Worm (Caenorhabditis elegans) whole organism, young adult: Measurements from ENCODE around the gene F55G7.3.

Experiments
- B0261.1 ChIP-seq: sonication (generic microtip); optimal IDR thresholded peaks from 2 replicates; lab custom pipeline; 2016; ENCODE audit warnings: mild to moderate bottlenecking, missing genetic modification characterization, moderate library complexity, missing compliant biosample characterization
- C06A6.2 ChIP-seq: fragments of 200-800 bp; sonication (Bioruptor generic); conservative IDR thresholded peaks from 2 replicates; pipeline ENCODE4 v1.3.6; 2022; ENCODE audit warnings: missing genetic modification characterization, missing compliant biosample characterization
- D2030.7 ChIP-seq: fragments of 200-800 bp; sonication (Bioruptor generic); IDR thresholded peaks from 2 replicates; pipeline ENCODE4 v1.3.6; 2022; ENCODE audit warnings: missing genetic modification reagents, missing genetic modification characterization, missing compliant biosample characterization
- F22D6.2 ChIP-seq: sonication (generic microtip); optimal IDR thresholded peaks from 2 replicates; lab custom pipeline; 2016; ENCODE audit warnings: mild to moderate bottlenecking, missing genetic modification characterization, missing compliant biosample characterization
- F23B12.7 ChIP-seq: sonication (generic microtip); optimal IDR thresholded peaks from 2 replicates; lab custom pipeline; 2017; ENCODE audit warnings: missing genetic modification characterization, mild to moderate bottlenecking, missing compliant biosample characterization, antibody characterized with exemption, moderate library complexity; ENCODE audit not compliant: insufficient read depth
- F57C9.4 ChIP-seq: sonication (generic microtip); optimal IDR thresholded peaks from 2 replicates; lab custom pipeline; 2017; ENCODE audit warnings: mild to moderate bottlenecking, missing genetic modification characterization, missing compliant biosample characterization
- K11D2.4 ChIP-seq: fragments of 200-800 bp; sonication (Bioruptor generic); IDR thresholded peaks from 2 replicates; pipeline ENCODE4 v1.3.6; 2022; ENCODE audit warnings: missing genetic modification reagents, missing genetic modification characterization, missing compliant biosample characterization
- K12H6.12 ChIP-seq: fragments of 200-800 bp; sonication (Bioruptor generic); optimal IDR thresholded peaks from 2 replicates; lab custom pipeline; 2018; ENCODE audit warnings: mild to moderate bottlenecking, missing genetic modification characterization, missing compliant biosample characterization
- T26A5.8 ChIP-seq: sonication (generic microtip); optimal IDR thresholded peaks from 2 replicates; lab custom pipeline; 2016; ENCODE audit warnings: missing genetic modification characterization, missing compliant biosample characterization
- Y53G8AR.9 ChIP-seq: fragments of 200-800 bp; sonication (Bioruptor generic); conservative IDR thresholded peaks from 2 replicates; pipeline ENCODE4 v1.3.6; 2022; ENCODE audit warnings: missing genetic modification reagents, missing genetic modification characterization, missing compliant biosample characterization
- ZK185.1 ChIP-seq: sonication (generic microtip); optimal IDR thresholded peaks from 2 replicates; lab custom pipeline; 2016; ENCODE audit warnings: mild to moderate bottlenecking, missing genetic modification characterization, missing compliant biosample characterization; ENCODE audit not compliant: poor library complexity, severe bottlenecking
- aptf-2 ChIP-seq: fragments of 200-800 bp; sonication (Bioruptor generic); conservative IDR thresholded peaks from 2 replicates; pipeline ENCODE4 v1.3.6; 2022; ENCODE audit warnings: missing genetic modification reagents, missing genetic modification characterization, missing compliant biosample characterization
- attf-5 ChIP-seq: fragments of 200-800 bp; sonication (Bioruptor generic); optimal IDR thresholded peaks from 2 replicates; lab custom pipeline; 2018; ENCODE audit warnings: mild to moderate bottlenecking, missing genetic modification characterization, missing compliant biosample characterization
- bed-2 ChIP-seq: fragments of 200-800 bp; sonication (Bioruptor generic); IDR thresholded peaks from 2 replicates; pipeline ENCODE4 v1.3.6; 2022; ENCODE audit warnings: missing genetic modification reagents, missing genetic modification characterization, missing compliant biosample characterization
- cebp-1 ChIP-seq, 2 experiments: fragments of 200-800 bp in 1 of 2; sonication (Bioruptor generic) in 1 of 2; sonication (generic microtip) in 1 of 2; IDR thresholded peaks in 1 of 2; optimal IDR thresholded peaks in 1 of 2; 2 replicates each; pipeline versions ENCODE4 v1.3.6 to Lab custom; 2017 to 2022; ENCODE audit warnings: missing compliant biosample characterization in 2 of 2, missing genetic modification characterization in 2 of 2, mild to moderate bottlenecking in 1 of 2, missing genetic modification reagents in 1 of 2, moderate library complexity in 1 of 2
- ceh-100 ChIP-seq: fragments of 200-800 bp; sonication (Bioruptor generic); IDR thresholded peaks from 2 replicates; pipeline ENCODE4 v1.3.6; 2022; ENCODE audit warnings: missing genetic modification reagents, missing genetic modification characterization, missing compliant biosample characterization
- ceh-27 ChIP-seq: fragments of 200-800 bp; sonication (Bioruptor generic); optimal IDR thresholded peaks from 2 replicates; lab custom pipeline; 2018; ENCODE audit warnings: mild to moderate bottlenecking, missing genetic modification characterization, moderate library complexity, missing compliant biosample characterization
- dpl-1 ChIP-seq: fragments of 150-350 bp; optimal IDR thresholded peaks from 2 replicates; lab custom pipeline; 2014; ENCODE audit warnings: missing biosample characterization, missing genetic modification reagents, missing genetic modification characterization
- egl-18 ChIP-seq: fragments of 200-800 bp; sonication (Bioruptor generic); IDR thresholded peaks from 2 replicates; pipeline ENCODE4 v1.3.6; 2022; ENCODE audit warnings: missing genetic modification reagents, missing genetic modification characterization, missing compliant biosample characterization
- egl-44 ChIP-seq: fragments of 200-800 bp; sonication (Bioruptor generic); IDR thresholded peaks from 2 replicates; pipeline ENCODE4 v1.3.6; 2022; ENCODE audit warnings: missing genetic modification reagents, missing genetic modification characterization, missing compliant biosample characterization
- egrh-3 ChIP-seq: fragments of 200-800 bp; sonication (Bioruptor generic); IDR thresholded peaks from 2 replicates; pipeline ENCODE4 v1.3.6; 2022; ENCODE audit warnings: missing genetic modification reagents, missing genetic modification characterization, missing compliant biosample characterization
- ets-4 ChIP-seq: fragments of 200-800 bp; sonication (Bioruptor generic); optimal IDR thresholded peaks from 2 replicates; lab custom pipeline; 2018; ENCODE audit warnings: mild to moderate bottlenecking, missing genetic modification characterization, missing compliant biosample characterization
- fkh-3 ChIP-seq: sonication (generic microtip); optimal IDR thresholded peaks from 2 replicates; lab custom pipeline; 2016; ENCODE audit warnings: mild to moderate bottlenecking, missing genetic modification characterization, missing compliant biosample characterization
- hmg-1.2 ChIP-seq: fragments of 200-800 bp; sonication (Bioruptor generic); IDR thresholded peaks from 2 replicates; pipeline ENCODE4 v1.3.6; 2022; ENCODE audit warnings: missing genetic modification reagents, missing genetic modification characterization, missing compliant biosample characterization
- hmg-20 ChIP-seq: fragments of 200-800 bp; sonication (Bioruptor generic); IDR thresholded peaks from 2 replicates; pipeline ENCODE4 v1.3.6; 2022; ENCODE audit warnings: missing genetic modification reagents, missing genetic modification characterization, missing compliant biosample characterization
- hrde-1 ChIP-seq: sonication (generic microtip); optimal IDR thresholded peaks from 2 replicates; lab custom pipeline; 2016; ENCODE audit warnings: missing genetic modification characterization, mild to moderate bottlenecking, missing compliant biosample characterization, moderate library complexity, missing genotype, missing genetic modification reagents, borderline replicate concordance
- hsf-1 ChIP-seq: fragments of 200-800 bp; sonication (Bioruptor generic); IDR thresholded peaks from 2 replicates; pipeline ENCODE4 v1.3.6; 2022; ENCODE audit warnings: missing genetic modification reagents, missing genetic modification characterization, missing compliant biosample characterization
- let-607 ChIP-seq, 2 experiments: fragments of 200-800 bp in 1 of 2; sonication (Bioruptor generic) in 1 of 2; sonication (generic microtip) in 1 of 2; optimal IDR thresholded peaks; 2 replicates each; lab custom pipeline; 2016 to 2018; ENCODE audit warnings: mild to moderate bottlenecking in 2 of 2, missing compliant biosample characterization in 2 of 2, missing genetic modification characterization in 2 of 2, moderate library complexity in 2 of 2, missing genotype in 1 of 2
- madf-10 ChIP-seq: sonication (generic microtip); optimal IDR thresholded peaks from 2 replicates; lab custom pipeline; 2016; ENCODE audit warnings: mild to moderate bottlenecking, missing genetic modification characterization, missing compliant biosample characterization
- madf-6 ChIP-seq: fragments of 200-800 bp; sonication (Bioruptor generic); IDR thresholded peaks from 2 replicates; pipeline ENCODE4 v1.3.6; 2022; ENCODE audit warnings: missing genetic modification reagents, missing genetic modification characterization, missing compliant biosample characterization
- nfyb-1 ChIP-seq: fragments of 200-800 bp; sonication (Bioruptor generic); IDR thresholded peaks from 2 replicates; pipeline ENCODE4 v1.3.6; 2022; ENCODE audit warnings: missing genetic modification reagents, missing genetic modification characterization, missing compliant biosample characterization
- nhr-80 ChIP-seq: sonication (generic microtip); optimal IDR thresholded peaks from 2 replicates; lab custom pipeline; 2016; ENCODE audit warnings: missing genetic modification characterization, missing compliant biosample characterization
- nhr-90 ChIP-seq: sonication (generic microtip); optimal IDR thresholded peaks from 2 replicates; lab custom pipeline; 2016; ENCODE audit warnings: missing genotype, mild to moderate bottlenecking, missing genetic modification characterization, missing compliant biosample characterization
- pbrm-1 ChIP-seq: fragments of 200-800 bp; sonication (Bioruptor generic); IDR thresholded peaks from 2 replicates; pipeline ENCODE4 v1.3.6; 2022; ENCODE audit warnings: missing genetic modification reagents, missing genetic modification characterization, missing compliant biosample characterization
- rpc-1 ChIP-seq, 2 experiments: fragments of 150-350 bp in 1 of 2; sonication (generic microtip) in 1 of 2; optimal IDR thresholded peaks; 2 replicates each; lab custom pipeline; 2014 to 2018; ENCODE audit warnings: missing biosample characterization in 1 of 2, missing genetic modification characterization in 1 of 2, missing genetic modification reagents in 1 of 2, missing genotype in 1 of 2
- sea-2 ChIP-seq: fragments of 200-800 bp; sonication (Bioruptor generic); IDR thresholded peaks from 2 replicates; pipeline ENCODE4 v1.3.6; 2022; ENCODE audit warnings: missing genetic modification characterization, missing compliant biosample characterization
- snpc-1.1 ChIP-seq: sonication (generic microtip); optimal IDR thresholded peaks from 2 replicates; lab custom pipeline; 2017; ENCODE audit warnings: missing genetic modification characterization, mild to moderate bottlenecking, missing compliant biosample characterization, antibody characterized with exemption, moderate library complexity, missing genotype, missing genetic modification reagents; ENCODE audit not compliant: insufficient read depth
- snpc-3.4 ChIP-seq: sonication (generic microtip); optimal IDR thresholded peaks from 2 replicates; lab custom pipeline; 2017; ENCODE audit warnings: missing genetic modification characterization, mild to moderate bottlenecking, missing compliant biosample characterization, antibody characterized with exemption, moderate library complexity, missing genotype, missing genetic modification reagents
- snpc-4 ChIP-seq, 5 experiments: fragments of 150-350 bp in 1 of 5; sonication (generic microtip) in 4 of 5; optimal IDR thresholded peaks; 2 replicates each; lab custom pipeline; 2014 to 2018; ENCODE audit warnings: missing genetic modification characterization in 5 of 5, missing biosample characterization in 3 of 5, antibody characterized with exemption in 2 of 5, mild to moderate bottlenecking in 2 of 5, missing compliant biosample characterization in 2 of 5, missing genotype in 2 of 5, moderate library complexity in 2 of 5, missing genetic modification reagents in 1 of 5
- somi-1 ChIP-seq: fragments of 200-800 bp; sonication (Bioruptor generic); optimal IDR thresholded peaks from 2 replicates; lab custom pipeline; 2018; ENCODE audit warnings: mild to moderate bottlenecking, missing genetic modification characterization, missing compliant biosample characterization
- tlf-1 ChIP-seq: fragments of 200-800 bp; sonication (Bioruptor generic); optimal IDR thresholded peaks from 2 replicates; lab custom pipeline; 2018; ENCODE audit warnings: mild to moderate bottlenecking, missing genetic modification characterization, missing compliant biosample characterization
- unc-130 ChIP-seq: sonication (generic microtip); optimal IDR thresholded peaks from 2 replicates; lab custom pipeline; 2016; ENCODE audit warnings: missing genetic modification reagents, missing genetic modification characterization, missing compliant biosample characterization
- ztf-22 ChIP-seq: fragments of 200-800 bp; sonication (Bioruptor generic); optimal IDR thresholded peaks from 2 replicates; lab custom pipeline; 2018; ENCODE audit warnings: mild to moderate bottlenecking, missing genetic modification characterization, moderate library complexity, missing compliant biosample characterization
- ztf-25 ChIP-seq: fragments of 200-800 bp; sonication (Bioruptor generic); IDR thresholded peaks from 2 replicates; pipeline ENCODE4 v1.3.6; 2022; ENCODE audit warnings: missing genetic modification reagents, missing genetic modification characterization, missing compliant biosample characterization
- ztf-28 ChIP-seq: fragments of 200-800 bp; sonication (Bioruptor generic); IDR thresholded peaks from 2 replicates; pipeline ENCODE4 v1.3.6; 2022; ENCODE audit warnings: missing genetic modification reagents, missing genetic modification characterization, missing compliant biosample characterization

Gene F55G7.3

ce11 chrX:11934933-11935332, 6.9 kb downstream of the F55G7.3 start (continued):
- TF ChIP-seq madf-10 (tag; lab: Kevin White, UChicago) (peak; percentile 77), ztf-25 (peak; percentile 84; the same call in 1 of the 2 replicates), madf-6 (GFP tag; lab: Robert Waterston, UW) (peak; percentile 61), snpc-1.1 (tag; lab: Kevin White, UChicago) (peak; percentile 53), D2030.7 (GFP tag; lab: Robert Waterston, UW) (peak; percentile 83), F23B12.7 (peak; percentile 45), cebp-1 (GFP tag; IDR thresholded peaks at IDR 0.05; lab: Robert Waterston, UW) (0 out of 2 replicates have a peak, but pooled peaks have one; percentile 25), cebp-1 (tag; optimal IDR thresholded peaks at IDR 0.05; lab: Kevin White, UChicago) (peak; percentile 73), bed-2 (GFP tag; lab: Robert Waterston, UW) (no peak), unc-130 (GFP tag; lab: Kevin White, UChicago) (peak; percentile 32), ceh-27 (peak; percentile 69), dpl-1 (no peak), rpc-1 (optimal IDR thresholded peaks at IDR 0.05; lab: Kevin White, UChicago) (peak; percentile 82), rpc-1 (tag; optimal IDR thresholded peaks at IDR 0.05; lab: Kevin White, UChicago) (peak; percentile 86), K12H6.12 (tag; lab: Kevin White, UChicago) (peak; percentile 19), nhr-80 (tag; lab: Kevin White, UChicago) (peak; percentile 3), egl-44 (GFP tag; lab: Robert Waterston, UW) (peak; percentile 82), egrh-3 (GFP tag; lab: Robert Waterston, UW) (peak; percentile 59; the same call in 1 of the 2 replicates), hsf-1 (GFP tag; lab: Robert Waterston, UW) (no peak), C06A6.2 (GFP tag; lab: Robert Waterston, UW) (no peak), ets-4 (GFP tag; lab: Kevin White, UChicago) (no peak), fkh-3 (peak; percentile 13), hrde-1 (tag; lab: Kevin White, UChicago) (peak; percentile 18), let-607 (tag; optimal IDR thresholded peaks at IDR 0.05; lab: Kevin White, UChicago) (peak in 1 of 2 experiments; percentile 54), snpc-4 (GFP tag; optimal IDR thresholded peaks at IDR 0.05; lab: Kevin White, UChicago) (peak; percentile 33), snpc-4 (tag; optimal IDR thresholded peaks at IDR 0.05; lab: Kevin White, UChicago) (peak in 3 of 4 experiments; percentile 20 to 75 (median 61)), tlf-1 (GFP tag; lab: Kevin White, UChicago) (no peak), attf-5 (peak; percentile 43), sea-2 (GFP tag; lab: Robert Waterston, UW) (0 out of 2 replicates have a peak, but pooled peaks have one; percentile 12), hmg-20 (GFP tag; lab: Robert Waterston, UW) (peak; percentile 72; the same call in 1 of the 2 replicates), T26A5.8 (peak; percentile 49), B0261.1 (tag; lab: Kevin White, UChicago) (peak; percentile 90), hmg-1.2 (GFP tag; lab: Robert Waterston, UW) (peak; percentile 82), F57C9.4 (tag; lab: Kevin White, UChicago) (no peak), egl-18 (GFP tag; lab: Robert Waterston, UW) (no peak), K11D2.4 (GFP tag; lab: Robert Waterston, UW) (peak; percentile 81), nhr-90 (tag; lab: Kevin White, UChicago) (peak; percentile 61), ZK185.1 (tag; lab: Kevin White, UChicago) (peak; percentile 93), aptf-2 (GFP tag; lab: Robert Waterston, UW) (0 out of 2 replicates have a peak, but pooled peaks have one; percentile 42), ztf-22 (GFP tag; lab: Kevin White, UChicago) (no peak), snpc-3.4 (tag; lab: Kevin White, UChicago) (peak; percentile 58), pbrm-1 (GFP tag; lab: Robert Waterston, UW) (peak; percentile 87), nfyb-1 (GFP tag; lab: Robert Waterston, UW) (peak; percentile 86), Y53G8AR.9 (GFP tag; lab: Robert Waterston, UW) (0 out of 2 replicates have a peak, but pooled peaks have one; percentile 36), ztf-28 (peak; percentile 86), ceh-100 (GFP tag; lab: Robert Waterston, UW) (0 out of 2 replicates have a peak, but pooled peaks have one; percentile 30), F22D6.2 (tag; lab: Kevin White, UChicago) (peak; percentile 31), somi-1 (GFP tag; lab: Kevin White, UChicago) (peak; percentile 68)
